Fruit fly (Drosophila melanogaster): ENCODE results near the gene CG1504.

DNA sequence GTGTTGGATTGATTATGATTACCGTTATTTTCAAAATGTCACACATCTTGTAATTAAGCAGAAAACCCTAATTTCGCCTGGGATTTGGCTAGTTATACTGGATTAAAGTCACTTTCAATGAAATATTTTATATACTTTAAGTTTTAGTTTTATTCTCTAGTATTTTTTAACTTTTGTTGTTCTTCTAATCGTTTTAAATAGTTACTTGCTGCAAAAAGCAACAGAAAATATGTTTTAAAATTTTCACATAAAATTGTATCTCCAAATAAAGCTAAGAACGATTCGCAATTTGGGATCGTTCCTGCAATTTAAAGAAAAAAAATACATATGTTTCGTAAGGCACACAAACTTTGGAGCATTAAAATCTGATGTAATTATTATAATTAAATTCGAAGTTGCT, 60.5 kb downstream of the CG1504 start, which contains the start of gene Inx6:
- no peak for TF ChIP-seq psq (optimal IDR thresholded peaks at IDR 0.05)
- TF ChIP-seq Myc (optimal IDR thresholded peaks at IDR 0.05), result no peak
- no peak for TF ChIP-seq insv (optimal IDR thresholded peaks at IDR 0.05)
- no peak for TF ChIP-seq h (optimal IDR thresholded peaks at IDR 0.05)

Measured in Kc167 (cell line).